Fruit fly (Drosophila melanogaster) whole organism, embryonic: ENCODE measurements around the gene Cht2.

Experiments
- Aef1 ChIP-seq: fragments of 200-800 bp; sonication (Bioruptor generic); IDR thresholded peaks from 3 replicates; pipeline ENCODE4 v1.3.6; 2022; ENCODE audit warnings: missing biosample characterization, missing genetic modification characterization
- CG10565 ChIP-seq: fragments of 200-800 bp; sonication (Bioruptor generic); optimal IDR thresholded peaks from 3 replicates; lab custom pipeline; 2016; ENCODE audit warnings: missing biosample characterization, mild to moderate bottlenecking, missing genetic modification characterization
- CG11560 ChIP-seq: fragments of 200-800 bp; sonication (Bioruptor generic); IDR thresholded peaks from 3 replicates; pipeline ENCODE4 v1.3.6; 2022; ENCODE audit warnings: missing biosample characterization, missing genetic modification characterization
- CG1233 ChIP-seq: fragments of 200-800 bp; sonication (Bioruptor generic); optimal IDR thresholded peaks from 4 replicates; lab custom pipeline; 2018; ENCODE audit warnings: missing biosample characterization, mild to moderate bottlenecking, missing genetic modification characterization
- CG13424 ChIP-seq: fragments of 200-800 bp; sonication (Bioruptor generic); optimal IDR thresholded peaks from 2 replicates; lab custom pipeline; 2019; ENCODE audit warnings: missing biosample characterization, mild to moderate bottlenecking, missing genetic modification characterization, moderate library complexity
- CG14667 ChIP-seq: fragments of 200-800 bp; sonication (Bioruptor generic); IDR thresholded peaks from 2 replicates; pipeline ENCODE4 v1.3.6; 2022; ENCODE audit warnings: missing biosample characterization, missing genetic modification characterization
- CG15011 ChIP-seq: fragments of 200-800 bp; sonication (Bioruptor generic); optimal IDR thresholded peaks from 3 replicates; lab custom pipeline; 2018; ENCODE audit warnings: missing biosample characterization, mild to moderate bottlenecking, missing genetic modification characterization
- CG15479 ChIP-seq: fragments of 200-800 bp; sonication (Bioruptor generic); optimal IDR thresholded peaks from 3 replicates; lab custom pipeline; 2019; ENCODE audit warnings: missing biosample characterization, mild to moderate bottlenecking, missing genetic modification characterization, moderate library complexity
- CG16863 ChIP-seq: fragments of 200-800 bp; sonication (Bioruptor generic); optimal IDR thresholded peaks from 3 replicates; lab custom pipeline; 2016; ENCODE audit warnings: missing biosample characterization, missing genetic modification characterization
- CG17359 ChIP-seq: fragments of 200-800 bp; sonication (Bioruptor generic); optimal IDR thresholded peaks from 3 replicates; lab custom pipeline; 2018; ENCODE audit warnings: missing biosample characterization, mild to moderate bottlenecking, missing genetic modification characterization, moderate library complexity
- CG18262 ChIP-seq: fragments of 200-800 bp; optimal IDR thresholded peaks from 3 replicates; lab custom pipeline; 2019; ENCODE audit warnings: missing biosample characterization, mild to moderate bottlenecking, missing genetic modification characterization, moderate library complexity
- CG18619 ChIP-seq: fragments of 200-800 bp; sonication (Bioruptor generic); optimal IDR thresholded peaks from 3 replicates; lab custom pipeline; 2017; ENCODE audit warnings: missing biosample characterization, mild to moderate bottlenecking, missing genetic modification characterization
- CG3847 ChIP-seq: fragments of 200-800 bp; sonication (Bioruptor generic); IDR thresholded peaks from 2 replicates; pipeline ENCODE4 v1.3.6; 2022; ENCODE audit warnings: missing biosample characterization, missing genetic modification characterization
- CG5180 ChIP-seq: fragments of 200-800 bp; sonication (Bioruptor generic); optimal IDR thresholded peaks from 3 replicates; lab custom pipeline; 2017; ENCODE audit warnings: missing biosample characterization, missing genetic modification characterization, mild to moderate bottlenecking, moderate library complexity, missing genetic modification reagents
- CG6254 ChIP-seq: fragments of 200-800 bp; sonication (Bioruptor generic); optimal IDR thresholded peaks from 3 replicates; lab custom pipeline; 2017; ENCODE audit warnings: mild to moderate bottlenecking, missing biosample characterization, missing genetic modification reagents, missing genetic modification characterization
- CG6654 ChIP-seq: fragments of 200-800 bp; sonication (Bioruptor generic); optimal IDR thresholded peaks from 2 replicates; lab custom pipeline; 2017; ENCODE audit warnings: missing biosample characterization, mild to moderate bottlenecking, missing genetic modification characterization
- CG6813 ChIP-seq: fragments of 200-800 bp; sonication (Bioruptor generic); optimal IDR thresholded peaks from 2 replicates; lab custom pipeline; 2017; ENCODE audit warnings: missing biosample characterization, missing genetic modification characterization, mild to moderate bottlenecking, moderate library complexity, missing genetic modification reagents
- CG6854 ChIP-seq: fragments of 200-800 bp; sonication (Bioruptor generic); optimal IDR thresholded peaks from 3 replicates; lab custom pipeline; 2017; ENCODE audit warnings: missing biosample characterization, mild to moderate bottlenecking, missing genetic modification characterization
- CG7372 ChIP-seq: fragments of 200-800 bp; sonication (Bioruptor generic); IDR thresholded peaks from 2 replicates; pipeline ENCODE4 v1.3.6; 2022; ENCODE audit warnings: missing biosample characterization, missing genetic modification characterization
- CG9817 ChIP-seq: fragments of 200-800 bp; sonication (Bioruptor generic); optimal IDR thresholded peaks from 2 replicates; lab custom pipeline; 2018; ENCODE audit warnings: missing biosample characterization, mild to moderate bottlenecking, missing genetic modification characterization, moderate library complexity
- Dll ChIP-seq: fragments of 200-800 bp; sonication (Bioruptor generic); IDR thresholded peaks from 4 replicates; pipeline ENCODE4 v1.3.6; 2022; ENCODE audit warnings: missing biosample characterization, missing genetic modification characterization; ENCODE audit not compliant: partially characterized antibody
- Eip74EF ChIP-seq, 2 experiments: fragments of 200-800 bp in 1 of 2; fragments of >200 bp in 1 of 2; sonication (Bioruptor generic) in 1 of 2; optimal IDR thresholded peaks; 2 replicates each; lab custom pipeline; 2017 to 2019; ENCODE audit warnings: missing biosample characterization in 2 of 2, missing genetic modification characterization in 2 of 2, mild to moderate bottlenecking in 1 of 2, moderate library complexity in 1 of 2
- HLH4C ChIP-seq: fragments of 200-800 bp; sonication (Bioruptor generic); IDR thresholded peaks from 3 replicates; pipeline ENCODE4 v1.3.6; 2022; ENCODE audit warnings: missing biosample characterization, missing genetic modification characterization; ENCODE audit not compliant: partially characterized antibody
- Lhr ChIP-seq: fragments of 200-800 bp; sonication (Bioruptor generic); optimal IDR thresholded peaks from 3 replicates; lab custom pipeline; 2017; ENCODE audit warnings: mild to moderate bottlenecking, missing biosample characterization, missing genetic modification reagents, missing genetic modification characterization
- Max ChIP-seq: fragments of 200-800 bp; sonication (Bioruptor generic); optimal IDR thresholded peaks from 2 replicates; lab custom pipeline; 2016; ENCODE audit warnings: missing biosample characterization, mild to moderate bottlenecking, missing genetic modification characterization
- Neu2 ChIP-seq: fragments of 200-800 bp; sonication (Bioruptor generic); optimal IDR thresholded peaks from 3 replicates; lab custom pipeline; 2016; ENCODE audit warnings: missing biosample characterization, missing genetic modification characterization, borderline replicate concordance
- Ptx1 ChIP-seq: fragments of 200-800 bp; sonication (Bioruptor generic); IDR thresholded peaks from 2 replicates; pipeline ENCODE4 v1.3.6; 2022; ENCODE audit warnings: missing biosample characterization, missing genetic modification characterization
- Ravus ChIP-seq: fragments of 200-800 bp; sonication (Bioruptor generic); IDR thresholded peaks from 2 replicates; pipeline ENCODE4 v1.3.6; 2022; ENCODE audit warnings: missing biosample characterization, missing genetic modification characterization
- Side ChIP-seq: fragments of 200-800 bp; sonication (Bioruptor generic); optimal IDR thresholded peaks from 2 replicates; lab custom pipeline; 2016; ENCODE audit warnings: missing biosample characterization, missing genetic modification characterization
- Sox100B ChIP-seq: fragments of 200-800 bp; sonication (Bioruptor generic); optimal IDR thresholded peaks from 3 replicates; lab custom pipeline; 2018; ENCODE audit warnings: missing biosample characterization, mild to moderate bottlenecking, missing genetic modification characterization
- Sry-δ ChIP-seq: fragments of 200-800 bp; sonication (Bioruptor generic); optimal IDR thresholded peaks from 2 replicates; lab custom pipeline; 2016; ENCODE audit warnings: missing biosample characterization, missing genetic modification characterization
- ab ChIP-seq: fragments of 200-800 bp; sonication (Bioruptor generic); optimal IDR thresholded peaks from 2 replicates; lab custom pipeline; 2016; ENCODE audit warnings: missing biosample characterization, missing genetic modification characterization
- ash1 ChIP-seq: fragments of 200-800 bp; sonication (Bioruptor generic); optimal IDR thresholded peaks from 2 replicates; lab custom pipeline; 2018; ENCODE audit warnings: missing biosample characterization, mild to moderate bottlenecking, missing genetic modification characterization
- br ChIP-seq: fragments of >200 bp; optimal IDR thresholded peaks from 2 replicates; lab custom pipeline; 2017
- chinmo ChIP-seq: fragments of 200-800 bp; sonication (Bioruptor generic); IDR thresholded peaks from 4 replicates; pipeline ENCODE4 v1.3.6; 2022; ENCODE audit warnings: missing biosample characterization, missing genetic modification characterization; ENCODE audit not compliant: partially characterized antibody
- crc ChIP-seq: fragments of 200-800 bp; sonication (Bioruptor generic); optimal IDR thresholded peaks from 2 replicates; lab custom pipeline; 2016; ENCODE audit warnings: missing biosample characterization, missing genetic modification characterization
- ewg ChIP-seq: fragments of 200-800 bp; sonication (Bioruptor generic); optimal IDR thresholded peaks from 3 replicates; lab custom pipeline; 2017; ENCODE audit warnings: mild to moderate bottlenecking, missing biosample characterization, missing genetic modification reagents, missing genetic modification characterization
- fru ChIP-seq: fragments of >200 bp; optimal IDR thresholded peaks from 2 replicates; lab custom pipeline; 2017
- jigr1 ChIP-seq: fragments of 200-800 bp; sonication (Bioruptor generic); IDR thresholded peaks from 3 replicates; pipeline ENCODE4 v1.3.6; 2022; ENCODE audit warnings: missing biosample characterization, missing genetic modification characterization
- klu ChIP-seq: fragments of 200-800 bp; sonication (Bioruptor generic); IDR thresholded peaks from 2 replicates; pipeline ENCODE4 v1.3.6; 2022; ENCODE audit warnings: missing biosample characterization, missing genetic modification characterization
- p53 ChIP-seq: fragments of 200-800 bp; sonication (Bioruptor generic); optimal IDR thresholded peaks from 2 replicates; lab custom pipeline; 2016; ENCODE audit warnings: missing biosample characterization, missing genetic modification characterization
- phol ChIP-seq: fragments of 200-800 bp; sonication (Bioruptor generic); optimal IDR thresholded peaks from 3 replicates; lab custom pipeline; 2018; ENCODE audit warnings: missing biosample characterization, mild to moderate bottlenecking, missing genetic modification characterization, moderate library complexity
- schlank ChIP-seq: fragments of 200-800 bp; sonication (Bioruptor generic); optimal IDR thresholded peaks from 2 replicates; lab custom pipeline; 2018; ENCODE audit warnings: missing biosample characterization, mild to moderate bottlenecking, missing genetic modification characterization
- scrt ChIP-seq: fragments of 200-800 bp; sonication (Bioruptor generic); optimal IDR thresholded peaks from 2 replicates; lab custom pipeline; 2018; ENCODE audit warnings: missing biosample characterization, mild to moderate bottlenecking, missing genetic modification characterization, moderate library complexity
- shn ChIP-seq: fragments of 200-800 bp; sonication (Bioruptor generic); optimal IDR thresholded peaks from 3 replicates; lab custom pipeline; 2016; ENCODE audit warnings: missing biosample characterization, missing genetic modification characterization
- sqz ChIP-seq: fragments of 200-800 bp; sonication (Bioruptor generic); optimal IDR thresholded peaks from 3 replicates; lab custom pipeline; 2018; ENCODE audit warnings: missing biosample characterization, mild to moderate bottlenecking, missing genetic modification characterization
- stc ChIP-seq: fragments of 200-800 bp; sonication (Bioruptor generic); IDR thresholded peaks from 2 replicates; pipeline ENCODE4 v1.3.6; 2022; ENCODE audit warnings: missing biosample characterization, missing genetic modification characterization
- wek ChIP-seq: fragments of 200-800 bp; sonication (Bioruptor generic); optimal IDR thresholded peaks from 3 replicates; lab custom pipeline; 2018; ENCODE audit warnings: missing biosample characterization, mild to moderate bottlenecking, missing genetic modification characterization, moderate library complexity

Cht2 gene

DNA sequence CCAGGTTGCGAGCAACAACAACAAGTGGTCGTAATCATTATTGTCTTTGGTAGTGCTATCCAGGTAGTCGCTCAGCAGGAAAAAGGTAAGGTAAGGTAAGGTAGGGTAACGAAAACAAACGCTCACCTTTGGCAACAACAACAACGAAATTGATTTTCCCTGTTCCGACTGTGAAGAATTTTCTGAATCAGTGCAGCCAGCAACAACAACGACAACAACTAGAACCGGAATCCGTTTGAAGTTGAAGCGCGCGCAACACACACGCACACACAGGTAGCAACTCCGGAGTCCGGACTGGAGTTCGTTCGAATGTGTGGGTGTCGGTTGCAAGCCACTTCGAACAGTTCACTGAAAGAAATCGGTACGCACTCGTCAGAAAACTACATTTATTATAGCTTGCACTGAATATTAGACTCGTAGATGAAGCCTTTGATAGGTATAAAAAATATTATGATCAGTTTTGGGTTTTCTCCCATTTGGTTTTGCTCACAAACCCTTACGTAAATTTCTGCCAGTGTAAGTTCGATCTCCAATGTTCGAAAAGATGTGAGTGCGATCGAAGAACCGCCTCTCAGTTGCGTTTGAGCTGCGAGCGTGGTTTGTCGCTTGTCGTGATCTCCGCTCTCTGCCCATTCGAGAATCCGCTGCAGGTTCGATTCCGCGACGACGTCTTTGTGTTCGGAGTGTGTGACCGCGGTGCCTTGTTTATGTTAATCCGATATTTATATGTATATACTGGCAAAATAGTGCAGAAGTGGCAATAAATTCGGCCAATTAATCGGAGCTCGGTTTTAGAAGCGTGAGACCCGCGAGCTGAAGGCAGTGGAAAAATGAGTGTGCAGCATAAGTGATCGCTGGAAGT lies 9.2 kb downstream of the Cht2 start, which contains the start of gene CG13921 (continued):
- peak; percentile 99 for TF ChIP-seq CG6813 (GFP tag; lab: Kevin White, UChicago)
- peak; percentile 98 for TF ChIP-seq CG9817
- TF ChIP-seq CG11560 (tag; lab: Robert Waterston, UW) = peak; percentile 89
- TF ChIP-seq CG18619 (GFP tag; lab: Kevin White, UChicago) = peak; percentile 98
- TF ChIP-seq CG15479 (GFP tag; lab: Kevin White, UChicago) = peak; percentile 98
- TF ChIP-seq sqz (GFP tag; lab: Kevin White, UChicago) = peak; percentile 98
- TF ChIP-seq Sry-δ (GFP tag; lab: Kevin White, UChicago) = peak; percentile 85
- peak; percentile 97 for TF ChIP-seq Sox100B
- peak; percentile 96 for TF ChIP-seq Ravus (GFP tag; lab: Robert Waterston, UW)
- no peak for TF ChIP-seq fru (lab: Kevin White, UChicago)
- TF ChIP-seq phol (tag; lab: Kevin White, UChicago) = peak; percentile 99
- no peak for TF ChIP-seq Dll (GFP tag; lab: Robert Waterston, UW)
- peak; percentile 99 for TF ChIP-seq Max (GFP tag; lab: Kevin White, UChicago)
- TF ChIP-seq Lhr = peak; percentile 98
- peak; percentile 99 for TF ChIP-seq CG10565
- TF ChIP-seq crc (GFP tag; lab: Kevin White, UChicago) = peak; percentile 99
- peak; percentile 99 for TF ChIP-seq CG13424 (tag; lab: Kevin White, UChicago)
- TF ChIP-seq ab (GFP tag; lab: Kevin White, UChicago) = peak; percentile 97
- TF ChIP-seq CG3847 (GFP tag; lab: Robert Waterston, UW) = peak; percentile 99
- peak; percentile 99 for TF ChIP-seq CG7372 (GFP tag; lab: Robert Waterston, UW)
- TF ChIP-seq ewg (GFP tag; lab: Kevin White, UChicago) = peak; percentile 96
- TF ChIP-seq CG6654 = peak; percentile 92
- peak; percentile 99 for TF ChIP-seq stc (GFP tag; lab: Robert Waterston, UW)
- peak; percentile 98 for TF ChIP-seq CG16863 (GFP tag; lab: Kevin White, UChicago)
- TF ChIP-seq CG18262 (tag; lab: Kevin White, UChicago) = peak; percentile 100
- peak; percentile 95 for TF ChIP-seq Ptx1 (GFP tag; lab: Robert Waterston, UW)
- no peak for TF ChIP-seq br
- peak; percentile 99 for TF ChIP-seq CG14667 (GFP tag; lab: Robert Waterston, UW)
- TF ChIP-seq CG6854 (GFP tag; lab: Kevin White, UChicago) = peak; percentile 96
- TF ChIP-seq klu (GFP tag; lab: Robert Waterston, UW) = peak; percentile 99
- TF ChIP-seq scrt (GFP tag; lab: Kevin White, UChicago) = peak; percentile 96
- TF ChIP-seq Neu2 (GFP tag; lab: Kevin White, UChicago) = peak; percentile 99
- TF ChIP-seq p53 (GFP tag; lab: Kevin White, UChicago) = peak; percentile 98
- TF ChIP-seq shn (GFP tag; lab: Kevin White, UChicago) = peak; percentile 98
- peak; percentile 88 for TF ChIP-seq ash1 (GFP tag; lab: Kevin White, UChicago)
- peak; percentile 98 for TF ChIP-seq CG15011 (GFP tag; lab: Kevin White, UChicago)
- TF ChIP-seq CG6254 (GFP tag; lab: Kevin White, UChicago) = peak; percentile 97
- TF ChIP-seq CG1233 (GFP tag; lab: Kevin White, UChicago) = peak; percentile 99
- peak; percentile 95 for TF ChIP-seq schlank (tag; lab: Kevin White, UChicago)
- TF ChIP-seq chinmo = peak; percentile 69; the same call in 1 of the 4 replicates
- TF ChIP-seq wek (GFP tag; lab: Kevin White, UChicago) = peak; percentile 95
- TF ChIP-seq Eip74EF (GFP tag; optimal IDR thresholded peaks at IDR 0.05; lab: Kevin White, UChicago) = peak in 1 of 2 experiments; percentile 98
- peak; percentile 94 for TF ChIP-seq Side
- peak; percentile 99 for TF ChIP-seq CG17359 (tag; lab: Kevin White, UChicago)
- TF ChIP-seq HLH4C (GFP tag; lab: Robert Waterston, UW) = no peak
- peak; percentile 100 for TF ChIP-seq CG5180
- peak; percentile 99 for TF ChIP-seq Aef1 (GFP tag; lab: Robert Waterston, UW)
- peak; percentile 98 for TF ChIP-seq jigr1 (GFP tag; lab: Robert Waterston, UW)
